Worm (Caenorhabditis elegans) whole organism, early embryonic: ENCODE results near the gene F02E11.7.

Experiments used
- B0310.2 ChIP-seq: sonication (generic microtip); optimal IDR thresholded peaks from 2 replicates; lab custom pipeline; 2016; ENCODE audit warnings: mild to moderate bottlenecking, missing genetic modification characterization, missing compliant biosample characterization
- F13C5.2 ChIP-seq: sonication (generic microtip); optimal IDR thresholded peaks from 2 replicates; lab custom pipeline; 2017; ENCODE audit warnings: mild to moderate bottlenecking, missing genetic modification characterization, inconsistent platforms, missing compliant biosample characterization
- ama-1 ChIP-seq: fragments of 150-350 bp; optimal IDR thresholded peaks from 2 replicates; lab custom pipeline; 2014
- ceh-36 ChIP-seq: sonication (generic microtip); optimal IDR thresholded peaks from 2 replicates; lab custom pipeline; 2016; ENCODE audit warnings: missing genetic modification characterization, inconsistent platforms, missing compliant biosample characterization
- flt-1 ChIP-seq: fragments of 200-800 bp; sonication (Bioruptor generic); IDR thresholded peaks from 2 replicates; pipeline ENCODE4 v1.3.6; 2022; ENCODE audit warnings: missing genetic modification characterization, missing compliant biosample characterization
- hmbx-1 ChIP-seq: sonication (generic microtip); optimal IDR thresholded peaks from 2 replicates; lab custom pipeline; 2016; ENCODE audit warnings: mild to moderate bottlenecking, missing genetic modification characterization, missing compliant biosample characterization
- hnd-1 ChIP-seq: sonication (generic microtip); optimal IDR thresholded peaks from 2 replicates; lab custom pipeline; 2016; ENCODE audit warnings: missing genetic modification characterization, missing compliant biosample characterization
- pes-1 ChIP-seq: fragments of 200-800 bp; sonication (Bioruptor generic); IDR thresholded peaks from 2 replicates; pipeline ENCODE4 v1.3.6; 2022; ENCODE audit warnings: missing genetic modification reagents, missing genetic modification characterization, missing compliant biosample characterization
- sea-1 ChIP-seq: fragments of 200-800 bp; sonication (Bioruptor generic); conservative IDR thresholded peaks from 2 replicates; pipeline ENCODE4 v1.3.6; 2022; ENCODE audit warnings: missing genetic modification characterization, missing compliant biosample characterization
- tbx-11 ChIP-seq: fragments of 200-800 bp; sonication (Bioruptor generic); IDR thresholded peaks from 2 replicates; pipeline ENCODE4 v1.3.6; 2022; ENCODE audit warnings: missing genetic modification characterization, missing compliant biosample characterization
- tra-4 ChIP-seq: sonication (generic microtip); optimal IDR thresholded peaks from 2 replicates; lab custom pipeline; 2017; ENCODE audit warnings: missing genetic modification characterization, missing compliant biosample characterization

ce11 chrII:3244758-3245157 lies 22.7 kb upstream of the F02E11.7 start:
- TF ChIP-seq sea-1 = no peak
- no peak for TF ChIP-seq tra-4 (tag; lab: Kevin White, UChicago)
- no peak for TF ChIP-seq B0310.2 (tag; lab: Kevin White, UChicago)
- TF ChIP-seq flt-1 (GFP tag; lab: Robert Waterston, UW) = no peak
- no peak for TF ChIP-seq F13C5.2
- TF ChIP-seq ama-1 (lab: Kevin White, UChicago) = no peak
- no peak for TF ChIP-seq hmbx-1 (tag; lab: Kevin White, UChicago)
- no peak for TF ChIP-seq hnd-1 (tag; lab: Kevin White, UChicago)
- no peak for TF ChIP-seq ceh-36 (tag; lab: Kevin White, UChicago)
- TF ChIP-seq pes-1 (GFP tag; lab: Robert Waterston, UW) = no peak
- no peak for TF ChIP-seq tbx-11
